Worm (Caenorhabditis elegans): ENCODE results near the gene F28F5.6.

Gene F28F5.6

ce11 chrIII:6850255-6850654 is 31.1 kb upstream of the F28F5.6 start, which contains the start of gene srv-1 (continued):
- no peak for TF ChIP-seq snpc-4 (GFP tag; optimal IDR thresholded peaks at IDR 0.05)
- TF ChIP-seq snpc-4 (tag; optimal IDR thresholded peaks at IDR 0.05) = no peak
- peak; percentile 25 for TF ChIP-seq madf-10 (tag; optimal IDR thresholded peaks at IDR 0.05)
- no peak for TF ChIP-seq aptf-3 (GFP tag; IDR thresholded peaks at IDR 0.05)
- TF ChIP-seq nfya-1 (tag; optimal IDR thresholded peaks at IDR 0.05; ENCODE audit: borderline replicate concordance, insufficient read depth) = no peak
- TF ChIP-seq lsl-1 (GFP tag; optimal IDR thresholded peaks at IDR 0.05) = no peak
- TF ChIP-seq nhr-179 (tag; optimal IDR thresholded peaks at IDR 0.05) = no peak
- no peak for TF ChIP-seq efl-1 (GFP tag; optimal IDR thresholded peaks at IDR 0.05)
- no peak for TF ChIP-seq C17E4.6 (GFP tag; IDR thresholded peaks at IDR 0.05)
- TF ChIP-seq ceh-58 (GFP tag; IDR thresholded peaks at IDR 0.05) = no peak
- TF ChIP-seq hrde-1 (tag; optimal IDR thresholded peaks at IDR 0.05; ENCODE audit: borderline replicate concordance) = no peak
- no peak for TF ChIP-seq rpc-1 (optimal IDR thresholded peaks at IDR 0.05)
- no peak for TF ChIP-seq rpc-1 (tag; optimal IDR thresholded peaks at IDR 0.05)
- TF ChIP-seq F55B11.4 (tag; optimal IDR thresholded peaks at IDR 0.05; ENCODE audit: borderline replicate concordance, insufficient read depth) = no peak
- TF ChIP-seq tbp1 (GFP tag; optimal IDR thresholded peaks at IDR 0.05) = peak; percentile 32
- no peak for TF ChIP-seq F52B5.7 (tag; optimal IDR thresholded peaks at IDR 0.05)
- TF ChIP-seq ceh-91 (GFP tag; IDR thresholded peaks at IDR 0.05) = no peak
- no peak for TF ChIP-seq lag-1 (GFP tag; IDR thresholded peaks at IDR 0.05)
- TF ChIP-seq B0336.3 (GFP tag; IDR thresholded peaks at IDR 0.05) = peak; percentile 57; the same call in 1 of the 2 replicates

DNA sequence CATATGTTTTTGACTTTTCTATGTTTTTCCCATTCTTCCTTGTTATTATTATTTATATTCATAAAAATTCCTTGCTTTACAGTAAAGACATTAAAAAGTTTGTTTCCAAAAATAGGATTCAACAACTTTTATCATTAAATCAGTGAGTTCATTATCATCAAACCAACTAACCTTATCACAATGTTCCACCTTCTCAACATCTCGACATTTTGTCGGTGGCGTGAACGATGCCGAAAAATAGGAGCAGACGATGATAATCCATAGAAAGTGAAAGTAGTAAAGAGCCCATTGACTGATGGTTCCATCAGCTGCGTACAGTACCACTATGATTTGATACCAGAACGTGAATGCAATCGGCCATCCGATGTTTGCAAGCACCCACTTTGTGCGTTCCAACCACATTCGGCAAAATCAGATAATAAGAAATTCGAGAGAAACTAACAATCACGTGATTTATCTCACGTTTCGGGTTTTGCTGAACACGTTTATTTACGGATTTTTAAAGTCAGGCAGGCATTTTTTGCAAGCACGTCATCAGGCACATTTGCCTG is 29.6 kb upstream of the F28F5.6 start, which contains the start of gene dhhc-5:
Gene dhhc-5 (minus strand): TSS at position 406 of the 551 bp plus-strand sequence.
- TF ChIP-seq bed-1 (GFP tag; IDR thresholded peaks at IDR 0.05) = no peak
- TF ChIP-seq nfya-2 (GFP tag; IDR thresholded peaks at IDR 0.05) = no peak
- peak; percentile 56 for TF ChIP-seq nhr-80 (tag; optimal IDR thresholded peaks at IDR 0.05)
- no peak for TF ChIP-seq mes-4 (tag; optimal IDR thresholded peaks at IDR 0.05)

DNA sequence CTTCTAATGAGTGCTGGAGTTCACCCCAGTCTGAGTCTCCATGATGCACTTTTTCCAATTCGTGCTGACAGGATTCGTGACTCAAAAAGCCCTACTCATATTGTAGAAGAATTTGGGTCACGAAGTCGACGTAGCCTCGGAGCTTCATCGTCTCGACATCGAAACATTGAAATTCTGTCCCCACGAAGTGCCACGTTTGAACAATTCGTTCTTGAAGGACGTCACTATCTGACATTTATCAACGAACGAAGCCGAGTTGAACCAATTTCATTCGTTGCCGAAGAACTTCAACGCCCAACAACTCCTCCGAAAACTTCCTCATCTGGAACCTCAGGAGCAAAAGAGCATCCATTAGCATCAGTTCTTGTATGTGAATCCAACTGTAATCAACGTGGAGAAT is 19.9 kb upstream of the F28F5.6 start:
- TF ChIP-seq xnd-1 (tag; optimal IDR thresholded peaks at IDR 0.05) (no peak), attf-5 (GFP tag; optimal IDR thresholded peaks at IDR 0.05) (no peak), repo-1 (tag; optimal IDR thresholded peaks at IDR 0.05) (no peak), nhr-27 (tag; optimal IDR thresholded peaks at IDR 0.05) (no peak), C17E4.6 (GFP tag; IDR thresholded peaks at IDR 0.05) (no peak)

DNA sequence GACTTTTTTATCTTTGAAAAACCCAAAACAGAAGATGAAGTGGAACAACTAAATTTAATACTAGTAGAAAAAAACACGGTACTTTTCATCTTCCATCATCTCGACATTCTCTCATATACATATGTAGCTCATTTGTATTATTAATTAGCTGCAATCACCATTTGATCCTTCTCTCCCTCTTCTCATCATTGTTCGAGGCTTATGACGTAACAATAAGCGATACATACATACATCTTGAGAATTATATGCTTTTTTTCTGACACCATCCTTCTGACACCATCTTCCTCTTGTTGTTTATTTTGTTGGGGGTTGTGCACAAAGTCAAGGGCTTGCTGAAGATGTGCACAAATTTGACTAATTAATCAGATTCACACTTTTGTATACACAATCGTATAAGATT is 18.1 kb upstream of the F28F5.6 start:
- TF ChIP-seq Y95B8A.8 (GFP tag; IDR thresholded peaks at IDR 0.05) (no peak), egrh-3 (GFP tag; IDR thresholded peaks at IDR 0.05) (no peak), let-526 (GFP tag; IDR thresholded peaks at IDR 0.05) (no peak), egl-44 (GFP tag; IDR thresholded peaks at IDR 0.05) (no peak), ceh-40 (GFP tag; IDR thresholded peaks at IDR 0.05) (no peak), F10E7.11 (tag; optimal IDR thresholded peaks at IDR 0.05) (no peak), cebp-2 (GFP tag; IDR thresholded peaks at IDR 0.05) (no peak), xnd-1 (tag; optimal IDR thresholded peaks at IDR 0.05) (no peak)

ce11 chrIII:6831312-6831711 is 12.1 kb upstream of the F28F5.6 start:
- TF ChIP-seq athp-1 (tag; optimal IDR thresholded peaks at IDR 0.05) = no peak
- TF ChIP-seq B0336.3 (GFP tag; IDR thresholded peaks at IDR 0.05) = no peak
- no peak for TF ChIP-seq ztf-22 (GFP tag; optimal IDR thresholded peaks at IDR 0.05)
- TF ChIP-seq lir-1 (GFP tag; conservative IDR thresholded peaks at IDR 0.05) = no peak
